Worm (Caenorhabditis elegans): Measurements from ENCODE around the gene clec-257.

ce11 chrV:18803260-18803659, 30.4 kb downstream of the clec-257 start, which contains the start of gene C54E10.10:
- TF ChIP-seq ztf-23 (GFP tag; IDR thresholded peaks at IDR 0.05) = no peak
- TF ChIP-seq klf-2 (GFP tag; conservative IDR thresholded peaks at IDR 0.05) = no peak
- no peak for TF ChIP-seq flt-1 (GFP tag; IDR thresholded peaks at IDR 0.05)
- TF ChIP-seq med-1 (GFP tag; optimal IDR thresholded peaks at IDR 0.05; ENCODE audit: insufficient read depth) = no peak
- no peak for TF ChIP-seq ztf-29 (GFP tag; IDR thresholded peaks at IDR 0.05)
